Fruit fly (Drosophila melanogaster) whole organism, prepupa: Measurements from ENCODE around the gene CG33258.
A peak's percentile ranks its signal among the peaks of the same experiment; 100 is the strongest.

ENCODE experiments used
- Blimp-1 ChIP-seq: fragments of 200-800 bp; sonication (Bioruptor generic); optimal IDR thresholded peaks from 3 replicates; lab custom pipeline; 2017; ENCODE audit warnings: missing biosample characterization, missing genetic modification characterization, mild to moderate bottlenecking, moderate library complexity, missing genetic modification reagents
- CG10631 ChIP-seq: fragments of 200-800 bp; sonication (Bioruptor generic); optimal IDR thresholded peaks from 2 replicates; lab custom pipeline; 2016; ENCODE audit warnings: missing biosample characterization, missing genetic modification characterization
- CG10669 ChIP-seq: fragments of 200-800 bp; sonication (Bioruptor generic); optimal IDR thresholded peaks from 3 replicates; lab custom pipeline; 2018; ENCODE audit warnings: missing biosample characterization, mild to moderate bottlenecking, missing genetic modification characterization, moderate library complexity
- CG11294 ChIP-seq: fragments of 200-800 bp; sonication (Bioruptor generic); IDR thresholded peaks from 2 replicates; pipeline ENCODE4 v1.3.6; 2022; ENCODE audit warnings: missing biosample characterization, missing genetic modification characterization
- CG11762 ChIP-seq: fragments of 200-800 bp; sonication (Bioruptor generic); optimal IDR thresholded peaks from 3 replicates; lab custom pipeline; 2016; ENCODE audit warnings: missing biosample characterization, missing genetic modification characterization; ENCODE audit not compliant: insufficient read depth
- CG15336 ChIP-seq: fragments of 200-800 bp; sonication (Bioruptor generic); IDR thresholded peaks from 2 replicates; pipeline ENCODE4 v1.3.6; 2022; ENCODE audit warnings: missing biosample characterization, missing genetic modification characterization
- CG1621 ChIP-seq: fragments of 200-800 bp; sonication (Bioruptor generic); optimal IDR thresholded peaks from 3 replicates; lab custom pipeline; 2018; ENCODE audit warnings: missing biosample characterization, mild to moderate bottlenecking, missing genetic modification characterization
- CG16779 ChIP-seq: fragments of 200-800 bp; sonication (Bioruptor generic); optimal IDR thresholded peaks from 3 replicates; lab custom pipeline; 2017; ENCODE audit warnings: missing biosample characterization, mild to moderate bottlenecking, missing genetic modification characterization
- CG3032 ChIP-seq: fragments of 200-800 bp; optimal IDR thresholded peaks from 2 replicates; lab custom pipeline; 2019; ENCODE audit warnings: missing biosample characterization, mild to moderate bottlenecking, missing genetic modification characterization, moderate library complexity
- CG31627 ChIP-seq: fragments of 200-800 bp; sonication (Bioruptor generic); optimal IDR thresholded peaks from 3 replicates; lab custom pipeline; 2016; ENCODE audit warnings: missing biosample characterization, missing genetic modification characterization
- CG6163 ChIP-seq: fragments of 200-800 bp; sonication (Bioruptor generic); IDR thresholded peaks from 3 replicates; pipeline ENCODE4 v1.3.6; 2022; ENCODE audit warnings: missing biosample characterization, missing genetic modification characterization
- CG6792 ChIP-seq: fragments of 200-800 bp; sonication (Bioruptor generic); optimal IDR thresholded peaks from 3 replicates; lab custom pipeline; 2016; ENCODE audit warnings: missing biosample characterization, missing genetic modification characterization
- CG6808 ChIP-seq: fragments of 200-800 bp; sonication (Bioruptor generic); optimal IDR thresholded peaks from 3 replicates; lab custom pipeline; 2017; ENCODE audit warnings: missing biosample characterization, missing genetic modification characterization, mild to moderate bottlenecking, moderate library complexity, missing genetic modification reagents
- CG6854 ChIP-seq: fragments of 200-800 bp; sonication (Bioruptor generic); optimal IDR thresholded peaks from 2 replicates; lab custom pipeline; 2017; ENCODE audit warnings: missing biosample characterization, mild to moderate bottlenecking, missing genetic modification characterization
- CG7368 ChIP-seq: fragments of 200-800 bp; sonication (Bioruptor generic); optimal IDR thresholded peaks from 3 replicates; lab custom pipeline; 2016; ENCODE audit warnings: missing biosample characterization, missing genetic modification characterization
- CG8119 ChIP-seq: fragments of 200-800 bp; sonication (Bioruptor generic); IDR thresholded peaks from 3 replicates; pipeline ENCODE4 v1.3.6; 2022; ENCODE audit warnings: missing biosample characterization, missing genetic modification characterization
- CG8319 ChIP-seq: fragments of 200-800 bp; sonication (Bioruptor generic); optimal IDR thresholded peaks from 3 replicates; lab custom pipeline; 2016; ENCODE audit warnings: missing biosample characterization, missing genetic modification characterization
- CG9139 ChIP-seq: fragments of 200-800 bp; sonication (Bioruptor generic); optimal IDR thresholded peaks from 3 replicates; lab custom pipeline; 2017; ENCODE audit warnings: missing biosample characterization, mild to moderate bottlenecking, missing genetic modification characterization
- Eip75B ChIP-seq: fragments of 200-800 bp; sonication (Bioruptor generic); optimal IDR thresholded peaks from 3 replicates; lab custom pipeline; 2016; ENCODE audit warnings: missing biosample characterization, missing genetic modification characterization
- Eip78C ChIP-seq: fragments of 200-800 bp; sonication (Bioruptor generic); peaks from one replicate; lab custom pipeline; 2016; ENCODE audit warnings: missing biosample characterization, missing genetic modification characterization
- Ets21C ChIP-seq: fragments of 200-800 bp; sonication (Bioruptor generic); optimal IDR thresholded peaks from 3 replicates; lab custom pipeline; 2016; ENCODE audit warnings: missing biosample characterization, missing genetic modification characterization
- Ets96B ChIP-seq: fragments of 200-800 bp; optimal IDR thresholded peaks from 2 replicates; lab custom pipeline; 2019; ENCODE audit warnings: missing biosample characterization, mild to moderate bottlenecking, missing genetic modification characterization, moderate library complexity
- Gug ChIP-seq: fragments of 200-800 bp; sonication (Bioruptor generic); IDR thresholded peaks from 2 replicates; pipeline ENCODE4 v1.3.6; 2022; ENCODE audit warnings: missing biosample characterization, missing genetic modification characterization
- Hr38 ChIP-seq: sonication (Bioruptor generic); optimal IDR thresholded peaks from 2 replicates; lab custom pipeline; 2016; ENCODE audit warnings: missing biosample characterization, missing genetic modification characterization
- Hr4 ChIP-seq: fragments of 200-800 bp; sonication (Bioruptor generic); optimal IDR thresholded peaks from 3 replicates; lab custom pipeline; 2016; ENCODE audit warnings: missing biosample characterization, missing genetic modification characterization
- Met ChIP-seq: fragments of 200-800 bp; sonication (Bioruptor generic); optimal IDR thresholded peaks from 3 replicates; lab custom pipeline; 2016; ENCODE audit warnings: missing biosample characterization, missing genetic modification characterization
- OdsH ChIP-seq: fragments of 200-800 bp; sonication (Bioruptor generic); optimal IDR thresholded peaks from 3 replicates; lab custom pipeline; 2016; ENCODE audit warnings: missing biosample characterization, missing genetic modification characterization
- Smox ChIP-seq: fragments of 200-800 bp; sonication (Bioruptor generic); optimal IDR thresholded peaks from 3 replicates; lab custom pipeline; 2016; ENCODE audit warnings: missing biosample characterization, missing genetic modification characterization
- achi ChIP-seq: fragments of 200-800 bp; sonication (Bioruptor generic); optimal IDR thresholded peaks from 3 replicates; lab custom pipeline; 2016; ENCODE audit warnings: missing biosample characterization, missing genetic modification characterization
- acj6 ChIP-seq: fragments of 200-800 bp; sonication (Bioruptor generic); optimal IDR thresholded peaks from 3 replicates; lab custom pipeline; 2016; ENCODE audit warnings: missing biosample characterization, missing genetic modification characterization
- dsx ChIP-seq: fragments of 200-800 bp; optimal IDR thresholded peaks from 3 replicates; lab custom pipeline; 2019; ENCODE audit warnings: missing biosample characterization, mild to moderate bottlenecking, missing genetic modification characterization, moderate library complexity; ENCODE audit not compliant: poor library complexity, severe bottlenecking
- esn ChIP-seq: fragments of 200-800 bp; sonication (Bioruptor generic); optimal IDR thresholded peaks from 2 replicates; lab custom pipeline; 2016; ENCODE audit warnings: missing biosample characterization, mild to moderate bottlenecking, missing genetic modification characterization, moderate library complexity
- fd59A ChIP-seq: fragments of 200-800 bp; sonication (Bioruptor generic); optimal IDR thresholded peaks from 2 replicates; lab custom pipeline; 2017; ENCODE audit warnings: missing biosample characterization, mild to moderate bottlenecking, missing genetic modification characterization, missing genetic modification reagents
- fd85E ChIP-seq: fragments of 200-800 bp; sonication (Bioruptor generic); optimal IDR thresholded peaks from 3 replicates; lab custom pipeline; 2016; ENCODE audit warnings: missing biosample characterization, missing genetic modification characterization
- fkh ChIP-seq: fragments of 200-800 bp; sonication (Bioruptor generic); optimal IDR thresholded peaks from 3 replicates; lab custom pipeline; 2017; ENCODE audit warnings: missing biosample characterization, mild to moderate bottlenecking, missing genetic modification characterization, moderate library complexity
- net ChIP-seq: fragments of 200-800 bp; sonication (Bioruptor generic); optimal IDR thresholded peaks from 3 replicates; lab custom pipeline; 2016; ENCODE audit warnings: missing biosample characterization, missing genetic modification characterization
- salr ChIP-seq, 2 experiments: fragments of 200-800 bp; sonication (Bioruptor generic); optimal IDR thresholded peaks; 3 replicates each; lab custom pipeline; 2016 to 2018; ENCODE audit warnings: missing biosample characterization in 2 of 2, missing genetic modification characterization in 2 of 2, mild to moderate bottlenecking in 1 of 2
- spab ChIP-seq: fragments of 200-800 bp; sonication (Bioruptor generic); optimal IDR thresholded peaks from 2 replicates; lab custom pipeline; 2017; ENCODE audit warnings: missing biosample characterization, mild to moderate bottlenecking, missing genetic modification characterization, missing genetic modification reagents
- ss ChIP-seq, 2 experiments: fragments of 200-800 bp; sonication (Bioruptor generic); optimal IDR thresholded peaks; 2 replicates in 1 of 2; 3 replicates in 1 of 2; lab custom pipeline; 2017 to 2018; ENCODE audit warnings: mild to moderate bottlenecking in 2 of 2, missing biosample characterization in 2 of 2, missing genetic modification characterization in 2 of 2, moderate library complexity in 1 of 2
- svp ChIP-seq: fragments of 200-800 bp; sonication (Bioruptor generic); peaks from one replicate; lab custom pipeline; 2016; ENCODE audit warnings: missing biosample characterization, missing genetic modification characterization
- topi ChIP-seq: fragments of 200-800 bp; sonication (Bioruptor generic); optimal IDR thresholded peaks from 3 replicates; lab custom pipeline; 2016; ENCODE audit warnings: missing biosample characterization, missing genetic modification characterization
- vri ChIP-seq: fragments of 200-800 bp; sonication (Bioruptor generic); optimal IDR thresholded peaks from 3 replicates; lab custom pipeline; 2016; ENCODE audit warnings: missing biosample characterization, mild to moderate bottlenecking, missing genetic modification characterization

The CG33258 gene

dm6 chr3L:16048086-16048485 is 34.3 kb upstream of the CG33258 start (continued):
- TF ChIP-seq topi (GFP tag; lab: Kevin White, UChicago): peak; percentile 83
- TF ChIP-seq Smox: peak; percentile 65
- TF ChIP-seq CG9139: peak; percentile 62
- peak; percentile 52 for TF ChIP-seq CG8319 (GFP tag; lab: Kevin White, UChicago)
- peak; percentile 74 for TF ChIP-seq CG1621 (tag; lab: Kevin White, UChicago)
- TF ChIP-seq CG6792 (GFP tag; lab: Kevin White, UChicago): peak; percentile 59
- peak; percentile 88 for TF ChIP-seq svp (GFP tag; lab: Kevin White, UChicago)
- peak; percentile 66 for TF ChIP-seq spab (GFP tag; lab: Kevin White, UChicago)
- peak; percentile 74 for TF ChIP-seq CG15336 (GFP tag; lab: Robert Waterston, UW)
- TF ChIP-seq CG6854 (GFP tag; lab: Kevin White, UChicago): peak; percentile 52
- TF ChIP-seq Ets96B (tag; lab: Kevin White, UChicago): peak; percentile 65
- TF ChIP-seq Hr4 (GFP tag; lab: Kevin White, UChicago): peak; percentile 52
- peak; percentile 45 to 80 for TF ChIP-seq ss (GFP tag; optimal IDR thresholded peaks at IDR 0.05; lab: Kevin White, UChicago)
- TF ChIP-seq CG6163: peak; percentile 81

DNA sequence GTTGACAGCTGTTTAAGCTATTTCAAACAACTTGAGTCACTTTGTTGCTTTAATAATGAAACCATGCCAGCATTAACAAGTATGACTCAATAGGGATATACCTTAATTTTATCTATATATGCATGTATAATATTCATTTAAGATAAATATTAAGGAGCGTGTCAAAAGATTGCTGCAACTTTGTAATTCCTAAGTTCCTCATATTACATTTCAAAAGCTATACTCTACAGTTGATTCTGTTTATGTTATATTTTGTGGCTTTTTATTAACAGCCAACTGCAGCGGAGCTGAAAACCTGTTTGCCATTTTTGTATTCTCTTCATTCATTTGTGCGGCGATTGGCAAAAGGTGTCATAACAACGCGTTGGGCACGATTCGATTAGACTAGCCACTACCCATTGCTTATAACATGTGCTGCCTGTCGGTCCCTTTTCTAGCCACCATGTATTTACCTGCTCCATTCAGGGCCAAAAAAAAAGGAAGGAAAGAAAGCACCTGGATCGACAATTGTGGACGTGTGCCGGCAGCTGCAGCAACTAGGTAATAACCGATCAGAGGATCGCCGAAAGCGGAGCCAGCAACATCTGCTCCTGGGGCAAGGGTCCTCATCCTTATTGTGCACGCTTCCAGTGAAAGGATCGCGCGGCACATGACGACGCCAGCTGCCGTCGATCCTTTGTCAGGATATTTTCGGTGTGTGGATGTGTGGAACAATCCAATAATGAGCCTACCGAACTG is 33.5 kb upstream of the CG33258 start:
- TF ChIP-seq CG3032 (tag; lab: Kevin White, UChicago): peak; percentile 17
- TF ChIP-seq Eip78C (GFP tag; lab: Kevin White, UChicago): peak; percentile 18
- TF ChIP-seq ss (GFP tag; optimal IDR thresholded peaks at IDR 0.05; lab: Kevin White, UChicago): peak in 1 of 2 experiments; percentile 19
- TF ChIP-seq CG10669 (GFP tag; lab: Kevin White, UChicago): no peak
- TF ChIP-seq vri (GFP tag; lab: Kevin White, UChicago): peak; percentile 37
- TF ChIP-seq Ets96B (tag; lab: Kevin White, UChicago): peak; percentile 37
- TF ChIP-seq CG31627 (GFP tag; lab: Kevin White, UChicago): no peak
- TF ChIP-seq svp (GFP tag; lab: Kevin White, UChicago): peak; percentile 49
- peak; percentile 16 for TF ChIP-seq OdsH (GFP tag; lab: Kevin White, UChicago)
- TF ChIP-seq dsx (GFP tag; lab: Kevin White, UChicago): peak; percentile 95
- 0 out of 3 replicates have a peak, but pooled peaks have one; percentile 5 for TF ChIP-seq CG6163

DNA sequence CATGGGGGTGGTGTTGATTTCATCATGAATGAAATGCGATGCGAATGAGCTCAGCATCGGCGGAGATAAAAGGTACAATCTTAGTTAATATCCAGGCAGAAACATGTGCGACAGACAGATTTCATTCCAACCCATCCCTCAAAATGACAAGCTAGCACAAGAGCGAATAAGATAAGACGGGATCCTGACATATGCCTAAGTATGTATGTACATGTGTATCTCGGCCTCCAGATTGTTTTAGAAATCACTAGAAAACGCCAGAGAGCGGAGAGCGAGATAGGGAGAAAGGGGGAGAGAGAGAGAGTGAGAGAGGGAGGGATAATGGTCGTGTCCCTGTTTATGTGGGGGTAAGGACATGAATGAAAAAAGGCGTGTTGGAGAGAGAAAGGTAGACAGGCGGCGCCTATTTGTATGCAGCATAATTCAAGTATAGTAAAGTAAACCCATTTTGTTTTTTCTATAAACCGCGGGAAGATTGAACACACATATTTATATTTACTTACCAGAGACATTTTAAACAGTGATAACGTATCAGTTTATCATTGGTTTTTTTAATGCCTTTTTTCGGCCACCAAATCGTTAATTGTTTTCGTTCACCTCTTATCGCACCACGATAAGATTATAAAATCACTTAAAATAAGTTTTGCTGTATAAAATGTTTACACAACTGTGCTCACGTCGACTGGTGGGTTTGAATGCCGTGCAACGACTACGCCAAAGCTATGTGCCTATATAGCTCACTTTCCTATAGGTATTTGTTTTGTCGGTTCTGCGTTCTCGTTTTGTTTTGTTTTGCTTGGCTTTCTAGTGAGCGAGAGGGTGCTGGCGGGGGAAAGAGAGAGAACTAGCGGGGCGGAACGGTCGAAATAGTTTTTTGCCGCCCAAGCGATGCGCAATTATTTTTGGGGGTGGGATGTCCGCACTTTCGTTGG is 32.1 kb upstream of the CG33258 start:
- TF ChIP-seq CG10631 (no peak), CG7368 (GFP tag; lab: Kevin White, UChicago) (no peak), CG6854 (GFP tag; lab: Kevin White, UChicago) (peak; percentile 52), topi (GFP tag; lab: Kevin White, UChicago) (no peak), fkh (peak; percentile 94), esn (GFP tag; lab: Kevin White, UChicago) (no peak), spab (GFP tag; lab: Kevin White, UChicago) (no peak), acj6 (GFP tag; lab: Kevin White, UChicago) (no peak), CG11294 (GFP tag; lab: Robert Waterston, UW) (no peak; the same call in 1 of the 2 replicates), CG6163 (peak; percentile 50), salr (GFP tag; optimal IDR thresholded peaks at IDR 0.05; lab: Kevin White, UChicago) (no peak), CG1621 (tag; lab: Kevin White, UChicago) (no peak), fd59A (GFP tag; lab: Kevin White, UChicago) (no peak), CG11762 (no peak), Eip78C (GFP tag; lab: Kevin White, UChicago) (peak; percentile 81), CG16779 (peak; percentile 56), fd85E (GFP tag; lab: Kevin White, UChicago) (no peak), Hr38 (GFP tag; lab: Kevin White, UChicago) (no peak), CG8119 (GFP tag; lab: Robert Waterston, UW) (peak; percentile 72), achi (GFP tag; lab: Kevin White, UChicago) (no peak), Ets96B (tag; lab: Kevin White, UChicago) (no peak), Met (GFP tag; lab: Kevin White, UChicago) (peak; percentile 21), CG8319 (GFP tag; lab: Kevin White, UChicago) (no peak), Gug (GFP tag; lab: Robert Waterston, UW) (no peak), CG6792 (GFP tag; lab: Kevin White, UChicago) (no peak), Blimp-1 (no peak), Ets21C (no peak), CG6808 (GFP tag; lab: Kevin White, UChicago) (peak; percentile 28), CG10669 (GFP tag; lab: Kevin White, UChicago) (no peak), Eip75B (no peak), net (GFP tag; lab: Kevin White, UChicago) (peak; percentile 25)
